Worm (Caenorhabditis elegans) whole organism, early embryonic: ENCODE data around the gene T28A11.3.

ENCODE experiments used
- B0310.2 ChIP-seq: sonication (generic microtip); optimal IDR thresholded peaks from 2 replicates; lab custom pipeline; 2016; ENCODE audit warnings: mild to moderate bottlenecking, missing genetic modification characterization, missing compliant biosample characterization
- F13C5.2 ChIP-seq: sonication (generic microtip); optimal IDR thresholded peaks from 2 replicates; lab custom pipeline; 2017; ENCODE audit warnings: mild to moderate bottlenecking, missing genetic modification characterization, inconsistent platforms, missing compliant biosample characterization
- aly-1 ChIP-seq: sonication (generic microtip); optimal IDR thresholded peaks from 2 replicates; lab custom pipeline; 2016; ENCODE audit warnings: missing genetic modification characterization, missing compliant biosample characterization
- ama-1 ChIP-seq: fragments of 150-350 bp; optimal IDR thresholded peaks from 2 replicates; lab custom pipeline; 2014
- ceh-13 ChIP-seq: fragments of 200-800 bp; sonication (Bioruptor generic); optimal IDR thresholded peaks from 2 replicates; lab custom pipeline; 2018; ENCODE audit warnings: mild to moderate bottlenecking, missing genetic modification characterization, missing compliant biosample characterization
- ceh-36 ChIP-seq: sonication (generic microtip); optimal IDR thresholded peaks from 2 replicates; lab custom pipeline; 2016; ENCODE audit warnings: missing genetic modification characterization, inconsistent platforms, missing compliant biosample characterization
- ets-7 ChIP-seq: sonication (generic microtip); optimal IDR thresholded peaks from 2 replicates; lab custom pipeline; 2016; ENCODE audit warnings: missing genotype, missing genetic modification characterization, missing compliant biosample characterization
- flt-1 ChIP-seq: fragments of 200-800 bp; sonication (Bioruptor generic); IDR thresholded peaks from 2 replicates; pipeline ENCODE4 v1.3.6; 2022; ENCODE audit warnings: missing genetic modification characterization, missing compliant biosample characterization
- hmbx-1 ChIP-seq: sonication (generic microtip); optimal IDR thresholded peaks from 2 replicates; lab custom pipeline; 2016; ENCODE audit warnings: mild to moderate bottlenecking, missing genetic modification characterization, missing compliant biosample characterization
- hmg-4 ChIP-seq: fragments of 200-800 bp; sonication (Bioruptor generic); optimal IDR thresholded peaks from 2 replicates; lab custom pipeline; 2018; ENCODE audit warnings: mild to moderate bottlenecking, missing genetic modification characterization, missing compliant biosample characterization
- hnd-1 ChIP-seq: sonication (generic microtip); optimal IDR thresholded peaks from 2 replicates; lab custom pipeline; 2016; ENCODE audit warnings: missing genetic modification characterization, missing compliant biosample characterization
- pes-1 ChIP-seq: fragments of 200-800 bp; sonication (Bioruptor generic); IDR thresholded peaks from 2 replicates; pipeline ENCODE4 v1.3.6; 2022; ENCODE audit warnings: missing genetic modification reagents, missing genetic modification characterization, missing compliant biosample characterization
- scrt-1 ChIP-seq: fragments of 200-800 bp; sonication (Bioruptor generic); IDR thresholded peaks from 2 replicates; pipeline ENCODE4 v1.3.6; 2022; ENCODE audit warnings: missing genetic modification characterization, missing compliant biosample characterization
- sea-1 ChIP-seq: fragments of 200-800 bp; sonication (Bioruptor generic); conservative IDR thresholded peaks from 2 replicates; pipeline ENCODE4 v1.3.6; 2022; ENCODE audit warnings: missing genetic modification characterization, missing compliant biosample characterization
- tbx-11 ChIP-seq: fragments of 200-800 bp; sonication (Bioruptor generic); IDR thresholded peaks from 2 replicates; pipeline ENCODE4 v1.3.6; 2022; ENCODE audit warnings: missing genetic modification characterization, missing compliant biosample characterization
- tbx-37 ChIP-seq: fragments of 200-800 bp; sonication (Bioruptor generic); conservative IDR thresholded peaks from 2 replicates; pipeline ENCODE4 v1.3.6; 2022; ENCODE audit warnings: missing genetic modification reagents, missing genetic modification characterization, missing compliant biosample characterization
- tra-4 ChIP-seq: sonication (generic microtip); optimal IDR thresholded peaks from 2 replicates; lab custom pipeline; 2017; ENCODE audit warnings: missing genetic modification characterization, missing compliant biosample characterization

Gene T28A11.3

ce11 chrV:3289267-3289666, 14.1 kb downstream of the T28A11.3 start, which contains the start of gene F35F10.6:
Gene F35F10.6 (minus strand): TSS chrV:3289367.
- TF ChIP-seq tra-4 (no peak), ama-1 (lab: Kevin White, UChicago) (no peak), ceh-13 (GFP tag; lab: Kevin White, UChicago) (no peak), B0310.2 (tag; lab: Kevin White, UChicago) (no peak), pes-1 (GFP tag; lab: Robert Waterston, UW) (no peak), aly-1 (tag; lab: Kevin White, UChicago) (no peak), scrt-1 (GFP tag; lab: Robert Waterston, UW) (no peak), ceh-36 (tag; lab: Kevin White, UChicago) (no peak), F13C5.2 (tag; lab: Kevin White, UChicago) (no peak), ets-7 (tag; lab: Kevin White, UChicago) (no peak), hmbx-1 (no peak)

- no peak for TF ChIP-seq F13C5.2 (tag; lab: Kevin White, UChicago)
- no peak for TF ChIP-seq flt-1 (GFP tag; lab: Robert Waterston, UW)
- TF ChIP-seq aly-1 (tag; lab: Kevin White, UChicago): no peak
- TF ChIP-seq hmbx-1: no peak
- TF ChIP-seq B0310.2 (tag; lab: Kevin White, UChicago): no peak
- TF ChIP-seq tra-4: no peak
- no peak for TF ChIP-seq tbx-37
- no peak for TF ChIP-seq ets-7 (tag; lab: Kevin White, UChicago)
- no peak for TF ChIP-seq scrt-1 (GFP tag; lab: Robert Waterston, UW)
- TF ChIP-seq ceh-13 (GFP tag; lab: Kevin White, UChicago): no peak
- no peak for TF ChIP-seq pes-1 (GFP tag; lab: Robert Waterston, UW)
- TF ChIP-seq ama-1 (lab: Kevin White, UChicago): no peak
Observed at ce11 chrV:3295368-3295767, 20.2 kb downstream of the T28A11.3 start.

- TF ChIP-seq tra-4: no peak
- TF ChIP-seq pes-1 (GFP tag; lab: Robert Waterston, UW): no peak
- no peak for TF ChIP-seq hnd-1 (tag; lab: Kevin White, UChicago)
- no peak for TF ChIP-seq ceh-13 (GFP tag; lab: Kevin White, UChicago)
- TF ChIP-seq aly-1 (tag; lab: Kevin White, UChicago): no peak
- TF ChIP-seq ama-1 (lab: Kevin White, UChicago): no peak
- no peak for TF ChIP-seq flt-1 (GFP tag; lab: Robert Waterston, UW)
- no peak for TF ChIP-seq B0310.2 (tag; lab: Kevin White, UChicago)
- TF ChIP-seq tbx-37: no peak
- no peak for TF ChIP-seq ceh-36 (tag; lab: Kevin White, UChicago)
Observed at ce11 chrV:3297764-3298163, 22.6 kb downstream of the T28A11.3 start, which contains the start of gene srx-122. Gene srx-122 (minus strand): TSS chrV:3297864.

ce11 chrV:3299437-3299836, 24.3 kb downstream of the T28A11.3 start:
- no peak for TF ChIP-seq scrt-1 (GFP tag; lab: Robert Waterston, UW)
- no peak for TF ChIP-seq ceh-13 (GFP tag; lab: Kevin White, UChicago)
- no peak for TF ChIP-seq ets-7 (tag; lab: Kevin White, UChicago)
- no peak for TF ChIP-seq F13C5.2 (tag; lab: Kevin White, UChicago)
- TF ChIP-seq pes-1 (GFP tag; lab: Robert Waterston, UW): no peak
- no peak for TF ChIP-seq hnd-1 (tag; lab: Kevin White, UChicago)
- TF ChIP-seq aly-1 (tag; lab: Kevin White, UChicago): no peak
- TF ChIP-seq tbx-37: no peak
- TF ChIP-seq tbx-11: no peak
- no peak for TF ChIP-seq hmbx-1
- TF ChIP-seq hmg-4: no peak

ce11 chrV:3301898-3302297, 26.8 kb downstream of the T28A11.3 start, which contains the start of gene srbc-1:
Gene srbc-1 (minus strand): TSS chrV:3301998.
- TF ChIP-seq hmg-4 (no peak), B0310.2 (tag; lab: Kevin White, UChicago) (no peak), aly-1 (tag; lab: Kevin White, UChicago) (no peak), tbx-37 (no peak), flt-1 (GFP tag; lab: Robert Waterston, UW) (no peak), hmbx-1 (no peak), ama-1 (lab: Kevin White, UChicago) (no peak), tra-4 (no peak), ceh-13 (GFP tag; lab: Kevin White, UChicago) (no peak)

ce11 chrV:3308169-3308568, 33.0 kb downstream of the T28A11.3 start, which contains the start of gene srbc-3:
Gene srbc-3 (plus strand): TSS chrV:3308469.
- TF ChIP-seq tra-4 (no peak), B0310.2 (tag; lab: Kevin White, UChicago) (no peak), scrt-1 (GFP tag; lab: Robert Waterston, UW) (no peak), tbx-11 (no peak), hnd-1 (tag; lab: Kevin White, UChicago) (no peak), ets-7 (tag; lab: Kevin White, UChicago) (no peak), sea-1 (GFP tag; lab: Robert Waterston, UW) (no peak)

ce11 chrV:3312067-3312666, 37.0 kb downstream of the T28A11.3 start, which contains the start of gene arrd-18:
Gene arrd-18 (minus strand): TSS chrV:3312117.
- TF ChIP-seq B0310.2 (tag; lab: Kevin White, UChicago) (no peak), ceh-36 (tag; lab: Kevin White, UChicago) (no peak), ama-1 (lab: Kevin White, UChicago) (no peak), tbx-11 (no peak), tra-4 (no peak), pes-1 (GFP tag; lab: Robert Waterston, UW) (no peak), flt-1 (GFP tag; lab: Robert Waterston, UW) (no peak), ceh-13 (GFP tag; lab: Kevin White, UChicago) (no peak), ets-7 (tag; lab: Kevin White, UChicago) (no peak), hmg-4 (no peak), scrt-1 (GFP tag; lab: Robert Waterston, UW) (no peak), hmbx-1 (no peak), aly-1 (tag; lab: Kevin White, UChicago) (no peak), F13C5.2 (tag; lab: Kevin White, UChicago) (no peak), hnd-1 (tag; lab: Kevin White, UChicago) (no peak), tbx-37 (no peak), sea-1 (GFP tag; lab: Robert Waterston, UW) (no peak)
